Worm (Caenorhabditis elegans) whole organism, L1 larva: ENCODE results near the gene dct-17.

Experiments used
- ama-1 ChIP-seq: fragments of 150-350 bp; optimal IDR thresholded peaks from 2 replicates; lab custom pipeline; 2014
- elt-2 ChIP-seq: sonication (generic microtip); optimal IDR thresholded peaks from 2 replicates; lab custom pipeline; 2016; ENCODE audit warnings: missing genetic modification characterization, mild to moderate bottlenecking, inconsistent platforms, missing compliant biosample characterization, missing genetic modification reagents
- fos-1 ChIP-seq: fragments of 150-350 bp; optimal IDR thresholded peaks from 2 replicates; lab custom pipeline; 2014; ENCODE audit warnings: missing biosample characterization, missing genetic modification characterization
- isw-1 ChIP-seq: fragments of 200-800 bp; sonication (Bioruptor generic); IDR thresholded peaks from 2 replicates; pipeline ENCODE4 v1.3.6; 2022; ENCODE audit warnings: missing genetic modification characterization, missing compliant biosample characterization
- lsy-2 ChIP-seq, 2 experiments: fragments of 150-350 bp; optimal IDR thresholded peaks; 2 replicates each; lab custom pipeline; 2014; ENCODE audit warnings: missing biosample characterization in 2 of 2, missing genetic modification characterization in 2 of 2
- snpc-4 ChIP-seq: fragments of 150-350 bp; optimal IDR thresholded peaks from 2 replicates; lab custom pipeline; 2014; ENCODE audit warnings: missing biosample characterization, missing genetic modification characterization

- TF ChIP-seq lsy-2 (tag; optimal IDR thresholded peaks at IDR 0.05; lab: Kevin White, UChicago) (no peak), ama-1 (lab: Kevin White, UChicago) (no peak), isw-1 (GFP tag; lab: Robert Waterston, UW) (no peak), snpc-4 (tag; lab: Kevin White, UChicago) (no peak), elt-2 (tag; lab: Kevin White, UChicago) (no peak), fos-1 (tag; lab: Kevin White, UChicago) (no peak)
Measured at ce11 chrV:13689592-13689991, 41.0 kb downstream of the dct-17 start, which contains the start of gene T01D3.1.
